Fruit fly (Drosophila melanogaster) Kc167 (cell line): Measurements from ENCODE around the gene CG13653.

Experiments used
- Myc ChIP-seq: fragments of >200 bp; optimal IDR thresholded peaks from 2 replicates; lab custom pipeline; 2017; ENCODE audit warnings: missing external identifiers
- Sin3A ChIP-seq: fragments of >200 bp; optimal IDR thresholded peaks from 2 replicates; lab custom pipeline; 2018; ENCODE audit warnings: missing external identifiers
- insv ChIP-seq: fragments of >200 bp; optimal IDR thresholded peaks from 3 replicates; lab custom pipeline; 2018; ENCODE audit warnings: missing external identifiers
- ttk ChIP-seq: sonication (Bioruptor generic); optimal IDR thresholded peaks from 2 replicates; lab custom pipeline; 2017; ENCODE audit warnings: missing external identifiers

- TF ChIP-seq Sin3A, result no peak
- no peak for TF ChIP-seq Myc
- no peak for TF ChIP-seq ttk (lab: Kevin White, UChicago)
- no peak for TF ChIP-seq insv (lab: Kevin White, UChicago)
Measured at dm6 chr3R:25172976-25173375, 22.4 kb upstream of the CG13653 start.
